Fruit fly (Drosophila melanogaster) whole organism, embryonic: ENCODE data around the gene Dbp21E2.

ENCODE experiments used
- Blimp-1 ChIP-seq: fragments of 200-800 bp; sonication (Bioruptor generic); optimal IDR thresholded peaks from 3 replicates; lab custom pipeline; 2018; ENCODE audit warnings: missing biosample characterization, missing genetic modification characterization, mild to moderate bottlenecking, moderate library complexity, missing genetic modification reagents
- CG11085 ChIP-seq: fragments of 200-800 bp; sonication (Bioruptor generic); IDR thresholded peaks from 2 replicates; pipeline ENCODE4 v1.3.6; 2022; ENCODE audit warnings: missing biosample characterization, missing genetic modification characterization
- CG12219 ChIP-seq: fragments of 200-800 bp; sonication (Bioruptor generic); optimal IDR thresholded peaks from 3 replicates; lab custom pipeline; 2018; ENCODE audit warnings: missing biosample characterization, mild to moderate bottlenecking, missing genetic modification characterization
- CG12236 ChIP-seq: fragments of 200-800 bp; sonication (Bioruptor generic); optimal IDR thresholded peaks from 2 replicates; lab custom pipeline; 2016; ENCODE audit warnings: missing biosample characterization, missing genetic modification characterization
- CG16815 ChIP-seq: fragments of 200-800 bp; sonication (Bioruptor generic); optimal IDR thresholded peaks from 3 replicates; lab custom pipeline; 2017; ENCODE audit warnings: missing biosample characterization, mild to moderate bottlenecking, missing genetic modification characterization
- CG17385 ChIP-seq: fragments of 200-800 bp; sonication (Bioruptor generic); optimal IDR thresholded peaks from 3 replicates; lab custom pipeline; 2018; ENCODE audit warnings: missing biosample characterization, mild to moderate bottlenecking, missing genetic modification characterization
- CG1792 ChIP-seq: fragments of 200-800 bp; sonication (Bioruptor generic); optimal IDR thresholded peaks from 2 replicates; lab custom pipeline; 2016; ENCODE audit warnings: missing biosample characterization, missing genetic modification characterization
- CG30403 ChIP-seq: fragments of 200-800 bp; sonication (Bioruptor generic); optimal IDR thresholded peaks from 3 replicates; lab custom pipeline; 2016; ENCODE audit warnings: missing biosample characterization, missing genetic modification characterization
- CG32772 ChIP-seq: fragments of 200-800 bp; sonication (Bioruptor generic); IDR thresholded peaks from 2 replicates; pipeline ENCODE4 v1.3.6; 2022; ENCODE audit warnings: missing biosample characterization, missing genetic modification characterization
- CG34422 ChIP-seq: fragments of 200-800 bp; sonication (Bioruptor generic); IDR thresholded peaks from 3 replicates; pipeline ENCODE4 v1.3.6; 2022; ENCODE audit warnings: missing biosample characterization, missing genetic modification characterization
- CG3726 ChIP-seq: fragments of 200-800 bp; sonication (Bioruptor generic); IDR thresholded peaks from 3 replicates; pipeline ENCODE4, ENCODE4 v1.3.6; 2022; ENCODE audit warnings: missing biosample characterization, missing genetic modification characterization
- CG4730 ChIP-seq: fragments of 200-800 bp; sonication (Bioruptor generic); IDR thresholded peaks from 2 replicates; pipeline ENCODE4 v1.3.6; 2022; ENCODE audit warnings: missing biosample characterization, missing genetic modification characterization
- CG7372 ChIP-seq: fragments of 200-800 bp; sonication (Bioruptor generic); IDR thresholded peaks from 2 replicates; pipeline ENCODE4 v1.3.6; 2022; ENCODE audit warnings: missing biosample characterization, missing genetic modification characterization
- CG7786 ChIP-seq: fragments of 200-800 bp; sonication (Bioruptor generic); optimal IDR thresholded peaks from 2 replicates; lab custom pipeline; 2016; ENCODE audit warnings: missing biosample characterization, missing genetic modification characterization
- D ChIP-seq, 2 experiments: fragments of 200-800 bp in 1 of 2; fragments of >200 bp in 1 of 2; sonication (Bioruptor generic) in 1 of 2; optimal IDR thresholded peaks; 2 replicates in 1 of 2; 3 replicates in 1 of 2; lab custom pipeline; 2017; ENCODE audit warnings: mild to moderate bottlenecking in 1 of 2, missing biosample characterization in 1 of 2, missing genetic modification characterization in 1 of 2, missing genetic modification reagents in 1 of 2
- D19B ChIP-seq: fragments of 200-800 bp; sonication (Bioruptor generic); optimal IDR thresholded peaks from 2 replicates; lab custom pipeline; 2017; ENCODE audit warnings: missing biosample characterization, mild to moderate bottlenecking, missing genetic modification characterization
- Dref ChIP-seq: fragments of 200-800 bp; sonication (Bioruptor generic); IDR thresholded peaks from 2 replicates; pipeline ENCODE4 v1.3.6; 2022; ENCODE audit warnings: missing biosample characterization, missing genetic modification characterization
- Drgx ChIP-seq: fragments of 200-800 bp; sonication (Bioruptor generic); IDR thresholded peaks from 2 replicates; pipeline ENCODE4 v1.3.6; 2022; ENCODE audit warnings: missing biosample characterization, missing genetic modification characterization
- Ets97D ChIP-seq: fragments of 200-800 bp; sonication (Bioruptor generic); optimal IDR thresholded peaks from 3 replicates; lab custom pipeline; 2016; ENCODE audit warnings: missing biosample characterization, missing genetic modification characterization
- H2.0 ChIP-seq: fragments of 200-800 bp; sonication (Bioruptor generic); IDR thresholded peaks from 2 replicates; pipeline ENCODE4 v1.3.6; 2022; ENCODE audit warnings: missing biosample characterization, missing genetic modification characterization
- HLHmδ ChIP-seq: fragments of 200-800 bp; sonication (Bioruptor generic); optimal IDR thresholded peaks from 2 replicates; lab custom pipeline; 2018; ENCODE audit warnings: missing biosample characterization, mild to moderate bottlenecking, missing genetic modification characterization, moderate library complexity
- Hey ChIP-seq: fragments of 200-800 bp; sonication (Bioruptor generic); optimal IDR thresholded peaks from 3 replicates; lab custom pipeline; 2018; ENCODE audit warnings: missing biosample characterization, mild to moderate bottlenecking, missing genetic modification characterization
- Hr3 ChIP-seq: fragments of 200-800 bp; sonication (Bioruptor generic); optimal IDR thresholded peaks from 3 replicates; lab custom pipeline; 2016; ENCODE audit warnings: missing biosample characterization, missing genetic modification characterization
- Hr51 ChIP-seq, 2 experiments: fragments of 200-800 bp; sonication (Bioruptor generic); optimal IDR thresholded peaks; 2 replicates in 1 of 2; 3 replicates in 1 of 2; lab custom pipeline; 2016 to 2018; ENCODE audit warnings: missing biosample characterization in 2 of 2, missing genetic modification characterization in 2 of 2, mild to moderate bottlenecking in 1 of 2, moderate library complexity in 1 of 2
- Lim3 ChIP-seq: fragments of 200-800 bp; sonication (Bioruptor generic); IDR thresholded peaks from 2 replicates; pipeline ENCODE4 v1.3.6; 2022; ENCODE audit warnings: missing biosample characterization, missing genetic modification characterization
- Nf-YB ChIP-seq: fragments of 200-800 bp; sonication (Bioruptor generic); optimal IDR thresholded peaks from 3 replicates; lab custom pipeline; 2019; ENCODE audit warnings: missing biosample characterization, mild to moderate bottlenecking, missing genetic modification characterization, moderate library complexity
- Ravus ChIP-seq: fragments of 200-800 bp; sonication (Bioruptor generic); IDR thresholded peaks from 2 replicates; pipeline ENCODE4 v1.3.6; 2022; ENCODE audit warnings: missing biosample characterization, missing genetic modification characterization
- Tbp ChIP-seq: fragments of >200 bp; optimal IDR thresholded peaks from 2 replicates; lab custom pipeline; 2018; ENCODE audit warnings: missing biosample characterization, missing genetic modification characterization
- ab ChIP-seq: fragments of 200-800 bp; sonication (Bioruptor generic); optimal IDR thresholded peaks from 2 replicates; lab custom pipeline; 2016; ENCODE audit warnings: missing biosample characterization, missing genetic modification characterization
- bbx ChIP-seq: fragments of 200-800 bp; sonication (Bioruptor generic); IDR thresholded peaks from 2 replicates; pipeline ENCODE4 v1.3.6; 2022; ENCODE audit warnings: missing biosample characterization, missing genetic modification characterization; ENCODE audit not compliant: partially characterized antibody
- bigmax ChIP-seq: fragments of 200-800 bp; sonication (Bioruptor generic); optimal IDR thresholded peaks from 2 replicates; lab custom pipeline; 2018; ENCODE audit warnings: missing biosample characterization, mild to moderate bottlenecking, missing genetic modification characterization
- br ChIP-seq: fragments of >200 bp; optimal IDR thresholded peaks from 2 replicates; lab custom pipeline; 2017
- cato ChIP-seq: fragments of 200-800 bp; sonication (Bioruptor generic); optimal IDR thresholded peaks from 2 replicates; lab custom pipeline; 2016; ENCODE audit warnings: missing biosample characterization, missing genetic modification characterization, borderline replicate concordance
- caup ChIP-seq: fragments of 200-800 bp; sonication (Bioruptor generic); optimal IDR thresholded peaks from 3 replicates; lab custom pipeline; 2017; ENCODE audit warnings: missing biosample characterization, mild to moderate bottlenecking, missing genetic modification characterization, moderate library complexity; ENCODE audit not compliant: severe bottlenecking
- dmrt11E ChIP-seq: fragments of 200-800 bp; sonication (Bioruptor generic); optimal IDR thresholded peaks from 3 replicates; lab custom pipeline; 2018; ENCODE audit warnings: missing biosample characterization, mild to moderate bottlenecking, missing genetic modification characterization, moderate library complexity
- en ChIP-seq: fragments of 200-800 bp; sonication (Bioruptor generic); optimal IDR thresholded peaks from 2 replicates; lab custom pipeline; 2016; ENCODE audit warnings: missing biosample characterization, missing genetic modification characterization
- exex ChIP-seq: fragments of 200-800 bp; sonication (Bioruptor generic); optimal IDR thresholded peaks from 4 replicates; lab custom pipeline; 2018; ENCODE audit warnings: missing biosample characterization, mild to moderate bottlenecking, missing genetic modification characterization, moderate library complexity
- fd102C ChIP-seq: fragments of 200-800 bp; sonication (Bioruptor generic); optimal IDR thresholded peaks from 2 replicates; lab custom pipeline; 2018; ENCODE audit warnings: missing biosample characterization, mild to moderate bottlenecking, missing genetic modification characterization, moderate library complexity
- gcm ChIP-seq: fragments of 200-800 bp; sonication (Bioruptor generic); optimal IDR thresholded peaks from 2 replicates; lab custom pipeline; 2019; ENCODE audit warnings: missing biosample characterization, mild to moderate bottlenecking, missing genetic modification characterization, moderate library complexity
- gcm2 ChIP-seq: fragments of 200-800 bp; sonication (Bioruptor generic); optimal IDR thresholded peaks from 2 replicates; lab custom pipeline; 2016; ENCODE audit warnings: missing biosample characterization, missing genetic modification characterization
- inv ChIP-seq: fragments of 200-800 bp; sonication (Bioruptor generic); IDR thresholded peaks from 2 replicates; pipeline ENCODE4 v1.3.6; 2022; ENCODE audit warnings: missing biosample characterization, missing genetic modification characterization; ENCODE audit not compliant: partially characterized antibody
- lbe ChIP-seq: fragments of 200-800 bp; sonication (Bioruptor generic); optimal IDR thresholded peaks from 2 replicates; lab custom pipeline; 2016; ENCODE audit warnings: missing biosample characterization, mild to moderate bottlenecking, missing genetic modification characterization
- lilli ChIP-seq: fragments of 200-800 bp; sonication (Bioruptor generic); optimal IDR thresholded peaks from 3 replicates; lab custom pipeline; 2016; ENCODE audit warnings: missing biosample characterization, missing genetic modification characterization
- nmo ChIP-seq: fragments of 200-800 bp; sonication (Bioruptor generic); optimal IDR thresholded peaks from 2 replicates; lab custom pipeline; 2018; ENCODE audit warnings: missing biosample characterization, mild to moderate bottlenecking, missing genetic modification characterization, moderate library complexity
- pb ChIP-seq: fragments of 200-800 bp; sonication (Bioruptor generic); optimal IDR thresholded peaks from 3 replicates; lab custom pipeline; 2016; ENCODE audit warnings: missing biosample characterization, missing genetic modification characterization
- peb ChIP-seq: fragments of 200-800 bp; sonication (Bioruptor generic); IDR thresholded peaks from 2 replicates; pipeline ENCODE4 v1.3.6; 2022; ENCODE audit warnings: missing biosample characterization, missing genetic modification characterization
- sim ChIP-seq: fragments of 200-800 bp; sonication (Bioruptor generic); IDR thresholded peaks from 2 replicates; pipeline ENCODE4 v1.3.6; 2022; ENCODE audit warnings: missing biosample characterization, missing genetic modification characterization
- so ChIP-seq: fragments of 200-800 bp; sonication (Bioruptor generic); IDR thresholded peaks from 3 replicates; pipeline ENCODE4 v1.3.6; 2022; ENCODE audit warnings: missing biosample characterization, missing genetic modification characterization
- stc ChIP-seq: fragments of 200-800 bp; sonication (Bioruptor generic); IDR thresholded peaks from 2 replicates; pipeline ENCODE4 v1.3.6; 2022; ENCODE audit warnings: missing biosample characterization, missing genetic modification characterization
- unpg ChIP-seq: fragments of 200-800 bp; sonication (Bioruptor generic); optimal IDR thresholded peaks from 3 replicates; lab custom pipeline; 2018; ENCODE audit warnings: missing biosample characterization, mild to moderate bottlenecking, missing genetic modification characterization, moderate library complexity
- yki ChIP-seq: fragments of >200 bp; optimal IDR thresholded peaks from 3 replicates; lab custom pipeline; 2018
- zen2 ChIP-seq: fragments of 200-800 bp; sonication (Bioruptor generic); IDR thresholded peaks from 3 replicates; pipeline ENCODE4 v1.3.6; 2022; ENCODE audit warnings: missing biosample characterization, missing genetic modification characterization; ENCODE audit not compliant: partially characterized antibody

Gene Dbp21E2

DNA sequence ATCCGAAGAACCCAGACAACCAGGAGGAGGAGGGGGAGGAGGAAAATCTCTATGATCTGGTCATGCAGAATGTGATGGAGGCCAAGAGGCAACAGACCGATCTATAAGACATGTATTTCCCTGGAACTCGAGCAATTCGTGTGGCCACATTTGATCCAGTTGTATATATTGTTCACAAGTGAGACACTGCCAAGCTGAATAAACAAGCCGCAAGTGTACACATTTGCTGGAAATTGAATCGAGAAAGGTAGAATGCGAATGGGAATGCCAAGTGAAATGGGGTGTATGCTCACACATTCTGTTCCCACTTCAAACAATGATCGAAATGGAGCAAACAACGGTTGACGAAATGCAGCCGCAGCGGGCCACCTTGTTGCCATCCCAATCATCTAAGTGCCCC, 44.6 kb downstream of the Dbp21E2 start (continued):
- TF ChIP-seq en (GFP tag; lab: Kevin White, UChicago) (no peak), ab (GFP tag; lab: Kevin White, UChicago) (no peak), Ravus (GFP tag; lab: Robert Waterston, UW) (no peak), Blimp-1 (GFP tag; lab: Kevin White, UChicago) (no peak), CG12236 (no peak), br (no peak), CG7372 (GFP tag; lab: Robert Waterston, UW) (no peak), exex (tag; lab: Kevin White, UChicago) (no peak), CG34422 (GFP tag; lab: Robert Waterston, UW) (no peak), CG30403 (GFP tag; lab: Kevin White, UChicago) (no peak), gcm2 (GFP tag; lab: Kevin White, UChicago) (no peak), CG4730 (GFP tag; lab: Robert Waterston, UW) (no peak), bigmax (GFP tag; lab: Kevin White, UChicago) (no peak), peb (GFP tag; lab: Robert Waterston, UW) (no peak), CG17385 (GFP tag; lab: Kevin White, UChicago) (no peak), CG7786 (no peak), CG16815 (GFP tag; lab: Kevin White, UChicago) (no peak), dmrt11E (tag; lab: Kevin White, UChicago) (no peak), Hey (no peak), lilli (no peak), inv (GFP tag; lab: Robert Waterston, UW) (no peak), nmo (GFP tag; lab: Kevin White, UChicago) (no peak), sim (0 out of 2 replicates have a peak, but pooled peaks have one; percentile 24), CG1792 (GFP tag; lab: Kevin White, UChicago) (no peak), so (GFP tag; lab: Robert Waterston, UW) (no peak), yki (lab: Kevin White, UChicago) (no peak), Hr51 (GFP tag; optimal IDR thresholded peaks at IDR 0.05; lab: Kevin White, UChicago) (no peak), pb (GFP tag; lab: Kevin White, UChicago) (no peak), Tbp (GFP tag; lab: Kevin White, UChicago) (no peak), caup (GFP tag; lab: Kevin White, UChicago) (peak; percentile 38), D19B (GFP tag; lab: Kevin White, UChicago) (no peak), CG12219 (GFP tag; lab: Kevin White, UChicago) (no peak), Hr3 (GFP tag; lab: Kevin White, UChicago) (no peak), Drgx (GFP tag; lab: Robert Waterston, UW) (no peak), Lim3 (GFP tag; lab: Robert Waterston, UW) (no peak), fd102C (GFP tag; lab: Kevin White, UChicago) (no peak), HLHmδ (GFP tag; lab: Kevin White, UChicago) (peak; percentile 74), stc (peak; percentile 28; the same call in 1 of the 2 replicates), CG32772 (GFP tag; lab: Robert Waterston, UW) (no peak), CG11085 (no peak), bbx (GFP tag; lab: Robert Waterston, UW) (no peak), cato (GFP tag; lab: Kevin White, UChicago) (no peak), H2.0 (no peak), Nf-YB (GFP tag; lab: Kevin White, UChicago) (no peak), Ets97D (GFP tag; lab: Kevin White, UChicago) (no peak), zen2 (GFP tag; lab: Robert Waterston, UW) (no peak), CG3726 (GFP tag; lab: Robert Waterston, UW) (no peak), Dref (GFP tag; lab: Robert Waterston, UW) (no peak), gcm (GFP tag; lab: Kevin White, UChicago) (no peak), D (optimal IDR thresholded peaks at IDR 0.05; lab: Kevin White, UChicago) (no peak), D (GFP tag; optimal IDR thresholded peaks at IDR 0.05; lab: Kevin White, UChicago) (no peak), lbe (GFP tag; lab: Kevin White, UChicago) (peak; percentile 59), unpg (no peak)
